Worm (Caenorhabditis elegans): ENCODE data around the gene F38B6.7.

ce11 chrX:6674333-6674919, 23.7 kb downstream of the F38B6.7 start, which contains the start of gene F38B6.4:
- TF ChIP-seq dao-5 (tag; optimal IDR thresholded peaks at IDR 0.05) (no peak), W03F9.2 (tag; optimal IDR thresholded peaks at IDR 0.05) (no peak), him-1 (tag; optimal IDR thresholded peaks at IDR 0.05) (no peak)

All from whole organism, L4/young adult.